Fruit fly (Drosophila melanogaster): ENCODE measurements around the gene RpS21.

Gene RpS21

DNA sequence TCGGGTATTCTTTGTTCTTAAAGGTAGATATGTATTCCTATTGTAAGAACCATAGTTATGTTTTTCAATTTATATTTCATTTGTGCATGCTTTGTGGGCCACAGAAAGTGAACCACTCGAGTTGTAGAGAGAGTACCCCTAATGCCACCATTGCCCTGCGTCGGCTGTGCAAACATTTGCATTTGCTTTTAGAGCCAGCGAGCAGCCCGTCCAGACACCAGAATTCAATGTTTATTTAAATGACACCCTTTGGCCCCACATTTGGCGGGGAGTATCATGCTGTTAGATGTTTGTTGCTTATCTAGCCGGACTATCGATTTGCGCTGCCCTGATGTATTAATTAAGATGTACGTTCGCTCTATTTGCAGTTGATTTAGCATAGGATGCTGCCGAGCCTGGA lies 8.7 kb downstream of the RpS21 start (continued):
- TF ChIP-seq CG1792 (GFP tag; optimal IDR thresholded peaks at IDR 0.05) (peak; percentile 4), CG8089 (GFP tag; optimal IDR thresholded peaks at IDR 0.05) (no peak), Atf6 (GFP tag; IDR thresholded peaks at IDR 0.05) (no peak), Lim3 (GFP tag; IDR thresholded peaks at IDR 0.05) (no peak), CG12744 (GFP tag; optimal IDR thresholded peaks at IDR 0.05) (no peak), en (GFP tag; optimal IDR thresholded peaks at IDR 0.05) (no peak), pb (GFP tag; optimal IDR thresholded peaks at IDR 0.05) (no peak), eve (GFP tag; optimal IDR thresholded peaks at IDR 0.05) (no peak), usp (GFP tag; optimal IDR thresholded peaks at IDR 0.05) (no peak), Fer1 (GFP tag; optimal IDR thresholded peaks at IDR 0.05) (peak; percentile 8), Blimp-1 (GFP tag; optimal IDR thresholded peaks at IDR 0.05) (peak; percentile 32), ranshi (GFP tag; IDR thresholded peaks at IDR 0.05) (no peak; the same call in 1 of the 2 replicates), CG13123 (GFP tag; optimal IDR thresholded peaks at IDR 0.05) (no peak), Hey (tag; optimal IDR thresholded peaks at IDR 0.05) (no peak), CG32767 (GFP tag; IDR thresholded peaks at IDR 0.05) (no peak), gce (GFP tag; IDR thresholded peaks at IDR 0.05) (0 out of 3 replicates have a peak, but pooled peaks have one; percentile 43), hkb (optimal IDR thresholded peaks at IDR 0.05) (no peak), hkb (GFP tag; IDR thresholded peaks at IDR 0.05) (peak; percentile 50), CG10654 (GFP tag; optimal IDR thresholded peaks at IDR 0.05) (peak; percentile 6), insv (GFP tag; optimal IDR thresholded peaks at IDR 0.05) (no peak), CG14860 (GFP tag; IDR thresholded peaks at IDR 0.05; ENCODE audit: partially characterized antibody) (no peak), CG6683 (GFP tag; optimal IDR thresholded peaks at IDR 0.05) (no peak), CG17328 (GFP tag; IDR thresholded peaks at IDR 0.05) (peak; percentile 20; the same call in 1 of the 2 replicates), schlank (tag; optimal IDR thresholded peaks at IDR 0.05) (no peak), CG2889 (GFP tag; IDR thresholded peaks at IDR 0.05) (no peak), CG43689 (GFP tag; IDR thresholded peaks at IDR 0.05) (no peak), NC2β (GFP tag; optimal IDR thresholded peaks at IDR 0.05) (no peak), CG11085 (GFP tag; IDR thresholded peaks at IDR 0.05) (no peak), zen2 (GFP tag; IDR thresholded peaks at IDR 0.05; ENCODE audit: partially characterized antibody) (no peak), CG2129 (GFP tag; IDR thresholded peaks at IDR 0.05; ENCODE audit: partially characterized antibody) (no peak), CG10147 (GFP tag; optimal IDR thresholded peaks at IDR 0.05) (no peak), chm (GFP tag; IDR thresholded peaks at IDR 0.05) (no peak), CG1832 (GFP tag; optimal IDR thresholded peaks at IDR 0.05) (no peak), CG15269 (tag; optimal IDR thresholded peaks at IDR 0.05) (no peak), tll (GFP tag; optimal IDR thresholded peaks at IDR 0.05) (no peak), CG2116 (GFP tag; optimal IDR thresholded peaks at IDR 0.05) (no peak), Asciz (GFP tag; optimal IDR thresholded peaks at IDR 0.05) (peak; percentile 50), CG17802 (tag; optimal IDR thresholded peaks at IDR 0.05) (no peak), pita (GFP tag; optimal IDR thresholded peaks at IDR 0.05) (no peak), fd64A (GFP tag; optimal IDR thresholded peaks at IDR 0.05) (peak; percentile 50), amos (GFP tag; IDR thresholded peaks at IDR 0.05; ENCODE audit: partially characterized antibody) (no peak), sna (GFP tag; IDR thresholded peaks at IDR 0.05; ENCODE audit: partially characterized antibody) (no peak), gfzf (GFP tag; optimal IDR thresholded peaks at IDR 0.05) (no peak), CG9932 (GFP tag; IDR thresholded peaks at IDR 0.05) (no peak), HHEX (GFP tag; optimal IDR thresholded peaks at IDR 0.05) (peak; percentile 33), dati (GFP tag; IDR thresholded peaks at IDR 0.05) (no peak), CG2712 (tag; optimal IDR thresholded peaks at IDR 0.05) (no peak), dan (GFP tag; IDR thresholded peaks at IDR 0.05) (no peak), Nf-YB (GFP tag; optimal IDR thresholded peaks at IDR 0.05) (no peak), CG3838 (GFP tag; optimal IDR thresholded peaks at IDR 0.05) (no peak), vnd (GFP tag; IDR thresholded peaks at IDR 0.05; ENCODE audit: partially characterized antibody) (no peak)

Data from whole organism, embryonic.